Worm (Caenorhabditis elegans): Measurements from ENCODE around the gene ipla-7.

Gene ipla-7

DNA sequence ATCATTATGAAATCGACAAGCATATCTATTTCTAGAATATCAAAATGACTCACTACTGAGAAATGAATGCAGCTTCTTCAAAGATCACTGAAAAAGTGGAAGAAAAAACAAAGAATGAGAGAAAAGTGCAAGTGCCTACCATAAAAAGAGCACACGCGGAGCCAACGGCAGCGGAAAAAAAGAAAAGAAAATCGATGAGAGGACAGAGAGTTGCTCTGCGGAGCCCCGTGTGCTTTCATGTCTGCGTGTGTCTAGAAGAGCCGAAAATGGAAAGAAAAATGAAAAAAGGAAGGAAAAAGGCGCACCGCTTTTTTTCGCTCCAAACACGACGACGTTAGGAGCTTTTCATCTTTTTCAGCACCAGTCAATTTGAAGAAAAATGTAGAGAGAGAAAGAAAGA lies at the start of gene ipla-7:
ipla-7 (minus strand) TSS at position 122 of the 400 bp plus-strand sequence.
- TF ChIP-seq dmd-4 (tag; optimal IDR thresholded peaks at IDR 0.05) = no peak
- TF ChIP-seq nhr-77 (tag; optimal IDR thresholded peaks at IDR 0.05) = no peak
- TF ChIP-seq crh-2 (tag; optimal IDR thresholded peaks at IDR 0.05) = peak; percentile 62
- peak; percentile 31 for TF ChIP-seq zag-1 (tag; optimal IDR thresholded peaks at IDR 0.05)
- no peak for TF ChIP-seq ZK546.5 (tag; optimal IDR thresholded peaks at IDR 0.05)
- TF ChIP-seq fos-1 (tag; optimal IDR thresholded peaks at IDR 0.05) = peak; percentile 62
- no peak for TF ChIP-seq unc-39 (tag; optimal IDR thresholded peaks at IDR 0.05)
- TF ChIP-seq gmeb-1 (tag; optimal IDR thresholded peaks at IDR 0.05) = no peak
- peak in 1 of 2 experiments; percentile 33 for TF ChIP-seq mdl-1 (tag; optimal IDR thresholded peaks at IDR 0.05)
- no peak for TF ChIP-seq ama-1 (optimal IDR thresholded peaks at IDR 0.05)
- peak; percentile 29 for TF ChIP-seq F13H6.1 (tag; optimal IDR thresholded peaks at IDR 0.05)
- TF ChIP-seq unc-55 (GFP tag; optimal IDR thresholded peaks at IDR 0.05) = peak; percentile 29
- peak in 1 of 2 experiments; percentile 21 for TF ChIP-seq lsy-2 (tag; optimal IDR thresholded peaks at IDR 0.05)
- TF ChIP-seq nhr-25 (tag; optimal IDR thresholded peaks at IDR 0.05) = no peak
- TF ChIP-seq nhr-12 (tag; optimal IDR thresholded peaks at IDR 0.05) = no peak
- peak; percentile 70 for TF ChIP-seq C34F6.9 (tag; optimal IDR thresholded peaks at IDR 0.05)
- TF ChIP-seq snpc-4 (tag; optimal IDR thresholded peaks at IDR 0.05) = peak; percentile 5
- TF ChIP-seq nhr-129 (tag; optimal IDR thresholded peaks at IDR 0.05) = peak; percentile 11

DNA sequence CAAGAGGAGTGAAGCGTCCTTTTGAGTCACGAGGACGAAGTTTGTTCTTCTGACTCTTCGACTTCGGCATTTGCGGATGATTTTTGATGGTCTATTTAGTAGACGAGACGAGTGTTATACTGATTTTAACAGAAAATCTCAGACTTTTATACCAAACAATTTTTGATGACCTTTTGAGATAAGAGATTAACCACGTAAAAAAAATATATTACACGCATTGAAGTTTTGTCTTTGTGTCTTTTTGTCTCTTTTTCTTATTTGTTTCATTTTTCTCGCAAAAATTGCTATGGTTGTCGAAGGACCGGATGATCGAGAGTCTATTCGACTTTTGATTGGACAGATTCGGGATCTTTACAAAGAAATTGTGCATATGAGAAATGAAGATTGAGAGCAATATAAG lies 48.8 kb upstream of the ipla-7 start, which contains the start of gene spch-1:
spch-1 (minus strand) TSS at position 101 of the 400 bp plus-strand sequence.
- TF ChIP-seq ztf-1 (GFP tag; conservative IDR thresholded peaks at IDR 0.05) (no peak), sma-9 (GFP tag; optimal IDR thresholded peaks at IDR 0.05) (no peak), sma-9 (tag; optimal IDR thresholded peaks at IDR 0.05) (no peak), fos-1 (tag; optimal IDR thresholded peaks at IDR 0.05) (no peak), nhr-6 (tag; optimal IDR thresholded peaks at IDR 0.05) (no peak), mab-5 (tag; optimal IDR thresholded peaks at IDR 0.05) (no peak), sma-3 (GFP tag; optimal IDR thresholded peaks at IDR 0.05) (no peak)

DNA sequence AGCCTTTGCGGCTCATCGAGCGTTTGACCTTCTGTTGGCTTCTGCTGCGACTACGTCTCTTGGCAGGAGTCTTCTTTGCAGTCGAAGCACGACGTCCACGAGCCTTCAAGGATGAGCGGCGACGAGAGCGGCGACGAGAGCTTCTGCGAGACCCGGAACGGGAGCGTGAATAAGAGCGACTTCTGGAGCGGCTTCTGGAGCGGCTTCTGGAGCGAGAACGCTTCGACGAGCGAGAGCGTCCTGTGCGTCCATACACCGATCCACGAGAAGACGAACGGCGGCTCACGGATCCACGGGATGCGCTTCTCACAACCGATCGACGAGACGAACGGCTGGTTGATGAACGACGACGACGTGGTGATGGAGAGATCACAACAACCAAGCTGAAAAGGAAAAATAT lies 48.2 kb upstream of the ipla-7 start:
- TF ChIP-seq R02D3.7 (tag; optimal IDR thresholded peaks at IDR 0.05) (no peak), nhr-6 (tag; optimal IDR thresholded peaks at IDR 0.05) (no peak), unc-55 (GFP tag; optimal IDR thresholded peaks at IDR 0.05) (no peak), ZK546.5 (tag; optimal IDR thresholded peaks at IDR 0.05) (no peak), lin-13 (GFP tag; optimal IDR thresholded peaks at IDR 0.05) (no peak), Y55F3AM.14 (GFP tag; optimal IDR thresholded peaks at IDR 0.05) (no peak), ceh-16 (tag; optimal IDR thresholded peaks at IDR 0.05) (no peak), sma-3 (GFP tag; optimal IDR thresholded peaks at IDR 0.05) (no peak), elt-3 (tag; optimal IDR thresholded peaks at IDR 0.05) (no peak), nhr-23 (tag; optimal IDR thresholded peaks at IDR 0.05) (no peak), lsy-2 (tag; optimal IDR thresholded peaks at IDR 0.05) (no peak), blmp-1 (tag; optimal IDR thresholded peaks at IDR 0.05; ENCODE audit: insufficient read depth) (no peak), egl-27 (tag; optimal IDR thresholded peaks at IDR 0.05) (no peak)

DNA sequence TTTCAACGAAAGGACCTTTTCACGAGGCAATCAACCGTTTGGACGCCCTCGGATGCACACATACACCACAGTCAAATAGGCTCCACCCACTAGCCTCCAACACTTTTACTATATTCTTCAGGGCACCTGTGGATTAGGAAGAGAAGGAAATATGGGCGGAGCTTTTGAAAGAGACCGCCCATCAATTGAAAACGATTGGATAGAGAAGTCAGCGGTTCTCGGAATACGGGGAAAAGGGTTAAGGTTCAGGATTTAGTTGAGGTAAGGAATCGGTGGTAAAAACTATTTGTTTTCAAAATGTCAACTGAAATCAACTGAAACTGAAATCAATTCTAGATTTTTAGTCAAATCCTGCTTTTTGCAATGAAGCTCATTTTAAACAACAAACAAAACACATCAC lies 47.8 kb upstream of the ipla-7 start, which contains the start of gene egl-38:
egl-38 (minus strand) TSS at position 101 of the 400 bp plus-strand sequence.
- no peak for TF ChIP-seq nhr-11 (tag; optimal IDR thresholded peaks at IDR 0.05)
- TF ChIP-seq F13H6.1 (tag; optimal IDR thresholded peaks at IDR 0.05) = no peak
- TF ChIP-seq ztf-1 (GFP tag; conservative IDR thresholded peaks at IDR 0.05) = no peak
- TF ChIP-seq unc-39 (tag; optimal IDR thresholded peaks at IDR 0.05) = no peak
- TF ChIP-seq mdl-1 (tag; optimal IDR thresholded peaks at IDR 0.05) = no peak
- no peak for TF ChIP-seq aly-2 (tag; optimal IDR thresholded peaks at IDR 0.05)
- no peak for TF ChIP-seq ZK546.5 (tag; optimal IDR thresholded peaks at IDR 0.05)
- no peak for TF ChIP-seq lin-39 (tag; optimal IDR thresholded peaks at IDR 0.05)
- TF ChIP-seq nhr-6 (tag; optimal IDR thresholded peaks at IDR 0.05) = no peak

DNA sequence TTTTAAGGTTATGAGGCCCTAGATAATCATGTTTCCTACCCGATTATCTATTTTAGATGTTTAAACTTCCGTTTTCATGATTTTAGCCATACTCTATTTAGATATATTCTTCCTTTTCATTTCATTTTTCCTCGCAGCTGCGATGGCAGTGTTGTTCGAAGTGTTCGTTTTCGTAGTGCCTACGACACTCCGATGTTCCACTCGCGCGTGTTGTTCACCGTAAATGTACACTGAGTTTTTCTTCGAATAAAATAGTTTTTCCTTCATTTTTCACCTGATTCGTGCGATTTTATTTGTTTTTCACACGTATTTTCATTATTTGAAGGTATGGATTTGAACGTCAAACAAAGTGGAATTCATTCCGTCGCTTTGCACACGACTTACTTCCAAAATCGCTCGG lies 34.2 kb upstream of the ipla-7 start, which contains the start of gene dis-3:
dis-3 (plus strand) TSS at position 322 of the 400 bp plus-strand sequence.
- no peak for TF ChIP-seq aly-2 (tag; optimal IDR thresholded peaks at IDR 0.05)
- no peak for TF ChIP-seq nhr-11 (tag; optimal IDR thresholded peaks at IDR 0.05)
- no peak for TF ChIP-seq sma-3 (GFP tag; optimal IDR thresholded peaks at IDR 0.05)
- TF ChIP-seq R02D3.7 (tag; optimal IDR thresholded peaks at IDR 0.05) = peak; percentile 55
- no peak for TF ChIP-seq skn-1 (tag; optimal IDR thresholded peaks at IDR 0.05)
- no peak for TF ChIP-seq ztf-4 (tag; optimal IDR thresholded peaks at IDR 0.05)
